Worm (Caenorhabditis elegans): ENCODE measurements around the gene msp-74.
A peak's percentile ranks its signal among the peaks of the same experiment; 100 is the strongest.

ce11 chrII:5105020-5105419, 10.1 kb downstream of the msp-74 start:
- TF ChIP-seq elt-1 (tag; optimal IDR thresholded peaks at IDR 0.05) (no peak), snpc-4 (tag; optimal IDR thresholded peaks at IDR 0.05) (no peak), ZK546.5 (tag; optimal IDR thresholded peaks at IDR 0.05) (no peak), nhr-12 (tag; optimal IDR thresholded peaks at IDR 0.05) (no peak), ama-1 (optimal IDR thresholded peaks at IDR 0.05) (no peak), sma-9 (GFP tag; optimal IDR thresholded peaks at IDR 0.05) (peak; percentile 82), sma-9 (tag; optimal IDR thresholded peaks at IDR 0.05) (no peak)
